Fruit fly (Drosophila melanogaster) Kc167 (cell line): ENCODE results near the gene Eip74EF.

Experiments
- Myc ChIP-seq: fragments of >200 bp; optimal IDR thresholded peaks from 2 replicates; lab custom pipeline; 2017; ENCODE audit warnings: missing external identifiers
- Sin3A ChIP-seq: fragments of >200 bp; optimal IDR thresholded peaks from 2 replicates; lab custom pipeline; 2018; ENCODE audit warnings: missing external identifiers
- h ChIP-seq: fragments of >200 bp; optimal IDR thresholded peaks from 3 replicates; lab custom pipeline; 2018; ENCODE audit warnings: missing external identifiers
- insv ChIP-seq: fragments of >200 bp; optimal IDR thresholded peaks from 3 replicates; lab custom pipeline; 2018; ENCODE audit warnings: missing external identifiers
- psq ChIP-seq: fragments of >200 bp; optimal IDR thresholded peaks from 2 replicates; lab custom pipeline; 2017; ENCODE audit warnings: missing external identifiers
- ttk ChIP-seq: sonication (Bioruptor generic); optimal IDR thresholded peaks from 2 replicates; lab custom pipeline; 2017; ENCODE audit warnings: missing external identifiers

Eip74EF gene

DNA sequence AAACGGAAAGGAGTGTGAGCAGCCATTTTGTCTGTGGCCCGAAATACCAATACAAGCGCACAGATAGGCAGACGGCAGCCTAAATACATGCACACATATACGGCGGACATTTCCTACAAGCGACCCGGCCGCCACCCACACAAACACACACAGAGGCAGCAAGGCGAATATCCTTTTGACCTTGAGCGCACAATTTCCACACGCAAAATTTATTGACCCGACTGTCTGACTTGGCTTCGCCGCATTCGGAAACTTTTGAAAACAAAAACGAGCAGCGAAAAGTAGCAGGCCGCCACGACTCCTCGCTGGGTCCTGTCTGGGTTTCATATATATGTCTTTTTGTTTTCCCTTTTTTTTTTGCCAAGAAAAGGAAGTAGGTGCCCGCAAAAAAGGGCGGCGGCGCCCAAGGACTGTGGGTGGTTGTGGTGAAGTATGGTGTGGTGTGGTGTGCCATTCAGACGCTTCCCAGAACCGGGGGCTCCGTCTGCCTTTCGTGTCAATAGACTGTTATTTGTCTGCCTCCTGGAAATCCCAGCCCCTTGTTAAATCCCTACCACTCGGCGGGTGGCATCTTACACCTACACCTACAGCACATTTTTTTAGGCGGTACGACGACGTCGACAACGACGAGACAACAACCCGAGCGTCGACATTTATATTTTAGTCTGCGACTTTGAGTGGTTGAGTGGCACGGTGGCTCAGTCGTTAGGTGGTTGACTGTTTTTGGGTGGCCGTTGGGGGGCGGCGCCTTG lies 23.1 kb downstream of the Eip74EF start:
- no peak for TF ChIP-seq ttk (lab: Kevin White, UChicago)
- TF ChIP-seq insv (lab: Kevin White, UChicago): no peak

DNA sequence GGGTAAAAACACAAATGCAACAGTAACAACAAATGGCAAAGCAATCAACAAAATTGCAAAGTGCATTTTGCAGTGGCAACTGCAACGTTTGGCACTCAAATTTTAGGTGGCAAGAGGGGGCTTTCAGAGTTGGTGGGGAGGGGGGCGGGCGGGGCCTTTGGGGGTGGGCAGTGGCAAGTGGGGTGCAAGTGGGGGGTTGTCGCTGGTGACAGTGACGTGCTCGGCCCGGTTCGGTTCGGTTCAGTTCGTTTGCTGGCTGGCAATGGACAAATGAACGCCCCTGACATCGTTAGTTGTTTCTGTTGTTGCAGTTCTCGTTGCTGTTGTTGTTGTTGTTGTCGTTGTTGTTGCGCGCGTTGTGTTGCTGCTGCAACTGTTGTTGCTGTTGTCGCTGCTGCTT lies 26.0 kb downstream of the Eip74EF start:
- no peak for TF ChIP-seq ttk (lab: Kevin White, UChicago)
- no peak for TF ChIP-seq Sin3A
- TF ChIP-seq psq (lab: Kevin White, UChicago): no peak
- TF ChIP-seq h (lab: Kevin White, UChicago): no peak
- TF ChIP-seq insv (lab: Kevin White, UChicago): no peak

DNA sequence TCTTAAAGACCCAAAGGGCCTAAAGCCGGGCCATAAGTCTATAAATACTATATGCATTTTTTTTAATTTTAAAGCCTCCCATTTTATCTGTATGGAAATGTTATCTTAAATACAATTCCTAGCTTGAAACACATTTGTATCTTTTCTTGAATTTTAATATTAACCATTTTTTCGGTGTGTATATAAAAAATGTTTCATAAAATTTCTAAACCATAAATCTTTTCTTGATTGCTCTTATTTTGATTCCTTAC lies 28.0 kb downstream of the Eip74EF start:
- no peak for TF ChIP-seq Sin3A
- no peak for TF ChIP-seq Myc (lab: Kevin White, UChicago)
- no peak for TF ChIP-seq psq (lab: Kevin White, UChicago)
- no peak for TF ChIP-seq h (lab: Kevin White, UChicago)
- TF ChIP-seq ttk (lab: Kevin White, UChicago): no peak
- TF ChIP-seq insv (lab: Kevin White, UChicago): no peak

DNA sequence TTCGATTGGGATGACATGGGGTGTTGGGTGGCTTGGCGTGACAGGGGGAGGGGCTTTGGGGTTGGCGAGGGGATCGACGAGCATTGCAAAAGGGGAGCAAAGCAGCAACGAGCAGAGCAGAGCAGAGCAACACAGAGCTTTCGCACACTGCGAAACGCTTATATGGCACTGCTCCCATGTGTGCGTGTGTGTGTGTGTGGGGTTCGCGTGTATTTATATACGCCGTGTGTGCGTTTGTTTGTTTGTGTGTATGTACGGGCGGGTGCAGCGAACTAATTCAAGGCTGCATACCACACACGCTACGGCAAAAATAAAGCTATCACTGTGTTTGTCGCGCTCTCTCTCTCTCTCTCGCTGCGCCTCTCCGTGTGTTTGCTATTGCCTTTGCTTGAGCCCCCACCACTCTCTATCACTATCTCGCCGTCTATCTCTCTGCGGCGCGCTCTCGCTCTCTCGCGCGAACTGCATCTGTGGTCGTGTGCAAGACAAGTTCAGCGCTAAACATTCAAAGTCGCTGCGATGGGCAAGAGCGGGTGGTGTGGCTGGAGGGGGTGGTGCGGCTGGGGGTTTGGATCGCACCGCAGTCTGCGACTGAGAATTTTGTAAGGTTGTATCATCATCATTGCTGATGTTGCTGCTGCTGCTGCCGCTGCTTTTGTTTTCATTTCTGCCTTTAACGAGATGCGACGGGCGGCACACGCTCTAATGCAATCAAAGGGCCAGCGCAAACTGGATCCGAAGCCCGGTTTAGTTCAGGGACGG lies 28.5 kb downstream of the Eip74EF start:
- TF ChIP-seq insv (lab: Kevin White, UChicago) (peak; percentile 16), Myc (lab: Kevin White, UChicago) (no peak), h (lab: Kevin White, UChicago) (no peak)

DNA sequence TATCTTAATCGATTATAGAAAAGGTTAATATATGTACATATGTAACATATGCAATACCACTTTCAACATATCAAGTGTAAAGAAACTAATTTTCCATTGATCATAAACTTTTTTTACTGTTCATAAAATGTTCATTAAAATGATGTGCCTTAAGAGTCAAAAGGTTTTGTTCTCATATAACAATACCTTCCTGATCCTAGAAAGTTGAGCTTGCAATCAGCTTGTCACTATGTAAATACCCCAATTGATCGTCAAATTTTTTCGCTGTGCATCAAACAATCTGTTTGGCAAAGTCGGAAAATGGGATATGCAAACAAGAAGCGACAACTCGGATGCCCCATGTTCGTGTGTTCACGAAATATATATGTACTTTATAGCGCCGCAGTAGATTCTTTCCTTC lies 29.1 kb downstream of the Eip74EF start:
- TF ChIP-seq Myc (lab: Kevin White, UChicago): no peak
- no peak for TF ChIP-seq ttk (lab: Kevin White, UChicago)
- TF ChIP-seq Sin3A: no peak
- TF ChIP-seq psq (lab: Kevin White, UChicago): no peak
- TF ChIP-seq insv (lab: Kevin White, UChicago): no peak
- TF ChIP-seq h (lab: Kevin White, UChicago): no peak

DNA sequence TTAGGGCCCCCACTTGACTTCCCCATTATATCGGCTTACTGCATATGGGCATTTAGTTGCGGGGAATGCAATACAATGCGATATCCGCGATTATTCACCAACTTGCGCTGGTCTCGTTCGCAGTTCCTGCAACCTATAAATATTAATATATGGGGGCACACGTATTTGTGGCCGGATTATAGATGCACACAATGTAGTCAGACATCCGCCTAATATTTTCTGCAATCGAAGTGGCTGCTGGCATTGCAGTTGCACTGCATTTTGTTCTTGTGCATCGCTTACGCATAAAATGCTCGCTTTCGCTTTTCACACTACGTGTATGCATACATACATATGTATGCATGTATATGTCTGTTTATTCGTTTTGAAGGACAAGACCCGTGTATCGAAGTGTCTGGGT lies 30.4 kb downstream of the Eip74EF start:
- TF ChIP-seq Myc (lab: Kevin White, UChicago) (no peak), ttk (lab: Kevin White, UChicago) (no peak), Sin3A (no peak), psq (lab: Kevin White, UChicago) (no peak), h (lab: Kevin White, UChicago) (no peak), insv (lab: Kevin White, UChicago) (no peak)

DNA sequence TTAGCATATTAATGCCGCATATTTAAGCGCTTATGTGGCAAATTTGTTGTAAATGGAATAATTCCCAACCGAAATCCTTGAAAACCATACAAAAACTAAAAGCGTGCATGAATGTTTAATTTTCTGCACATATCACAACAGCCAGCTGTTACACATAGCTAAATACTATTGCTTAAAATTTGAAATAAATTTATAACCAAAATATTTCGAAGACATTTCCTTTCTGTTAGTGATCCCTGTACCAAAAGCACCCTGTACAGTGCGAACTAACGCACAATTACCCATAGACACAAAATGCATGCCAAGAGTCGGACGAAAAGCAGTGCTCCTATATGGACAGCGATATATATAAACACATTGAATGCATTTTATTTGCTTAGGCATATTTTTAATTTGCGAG lies 31.2 kb downstream of the Eip74EF start:
- no peak for TF ChIP-seq insv (lab: Kevin White, UChicago)
- TF ChIP-seq ttk (lab: Kevin White, UChicago): no peak
- no peak for TF ChIP-seq h (lab: Kevin White, UChicago)
- no peak for TF ChIP-seq Myc (lab: Kevin White, UChicago)
- TF ChIP-seq Sin3A: no peak

DNA sequence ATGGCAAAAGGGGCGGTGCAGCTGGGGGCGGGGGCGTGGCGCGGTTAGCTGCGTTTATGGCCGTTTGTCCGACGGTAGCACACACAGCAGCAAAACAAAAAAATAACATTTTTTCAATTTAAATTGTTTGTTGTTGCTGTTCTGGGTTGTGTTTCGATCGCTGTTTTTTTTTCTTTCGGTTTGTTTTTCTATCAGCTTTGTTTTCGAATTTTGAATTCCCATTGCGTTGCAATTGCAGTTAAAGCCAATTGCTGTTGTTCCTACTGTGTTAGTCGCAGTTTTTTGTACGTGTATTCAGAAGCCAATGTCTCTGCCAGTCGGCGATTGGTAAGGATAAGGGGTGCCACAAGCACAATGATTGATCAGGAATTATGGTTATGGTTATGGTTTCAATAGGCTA lies 31.8 kb downstream of the Eip74EF start:
- TF ChIP-seq insv (lab: Kevin White, UChicago) (no peak), Myc (lab: Kevin White, UChicago) (no peak), ttk (lab: Kevin White, UChicago) (no peak)

DNA sequence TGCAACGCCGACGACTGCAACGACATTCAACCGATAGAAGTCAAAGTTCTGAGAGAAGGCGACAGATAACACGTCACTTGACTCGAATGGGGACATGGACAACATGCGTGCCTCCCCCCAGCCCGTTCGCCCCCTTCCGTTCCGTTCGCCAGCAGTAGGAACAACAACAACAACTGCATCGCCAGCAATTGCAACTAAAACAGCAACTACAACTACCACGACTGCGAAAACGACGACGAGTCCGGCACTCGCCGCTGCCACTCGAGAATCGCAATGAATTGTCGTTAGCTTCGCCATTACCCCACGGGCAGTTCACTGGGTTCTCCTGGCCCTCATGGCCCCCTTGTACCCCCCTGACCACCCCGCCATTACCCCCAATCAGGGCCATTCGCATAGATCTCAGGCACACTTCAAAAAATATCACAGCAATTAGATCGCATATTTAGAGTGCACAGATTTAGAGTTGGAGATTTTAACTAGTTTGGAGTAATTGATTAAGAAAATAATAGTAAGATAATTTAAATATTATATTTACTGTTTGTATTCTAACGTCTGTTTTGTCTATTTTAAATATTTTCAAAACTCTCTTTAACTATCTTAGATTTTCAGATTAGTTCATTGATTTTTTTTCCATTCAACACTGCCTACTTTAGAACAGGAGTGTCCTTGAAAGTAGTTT lies 32.6 kb downstream of the Eip74EF start:
- TF ChIP-seq Myc (lab: Kevin White, UChicago) (no peak), psq (lab: Kevin White, UChicago) (no peak), h (lab: Kevin White, UChicago) (no peak), Sin3A (no peak), insv (lab: Kevin White, UChicago) (no peak), ttk (lab: Kevin White, UChicago) (no peak)

DNA sequence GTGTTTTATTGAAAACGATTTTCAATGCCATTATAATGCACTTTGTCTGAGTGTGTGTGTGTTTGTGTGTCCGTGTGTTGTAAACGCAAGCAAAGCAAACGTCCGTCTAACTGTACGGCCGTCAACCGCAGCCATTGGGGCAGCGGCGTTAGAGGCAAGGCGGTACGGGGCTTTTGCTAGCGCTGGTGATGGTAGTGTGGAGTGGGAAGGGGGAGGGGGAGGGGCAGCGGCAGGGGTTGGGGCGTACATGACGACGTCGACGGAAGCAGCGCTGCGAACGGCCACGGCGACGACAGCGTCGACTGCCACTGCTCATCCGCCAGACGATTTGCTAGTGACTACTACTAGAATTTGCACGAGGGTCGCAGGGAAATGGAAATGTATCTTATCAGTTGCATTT lies 34.4 kb downstream of the Eip74EF start:
- TF ChIP-seq insv (lab: Kevin White, UChicago) (no peak), psq (lab: Kevin White, UChicago) (no peak), Myc (lab: Kevin White, UChicago) (no peak), h (lab: Kevin White, UChicago) (no peak), Sin3A (no peak), ttk (lab: Kevin White, UChicago) (no peak)

DNA sequence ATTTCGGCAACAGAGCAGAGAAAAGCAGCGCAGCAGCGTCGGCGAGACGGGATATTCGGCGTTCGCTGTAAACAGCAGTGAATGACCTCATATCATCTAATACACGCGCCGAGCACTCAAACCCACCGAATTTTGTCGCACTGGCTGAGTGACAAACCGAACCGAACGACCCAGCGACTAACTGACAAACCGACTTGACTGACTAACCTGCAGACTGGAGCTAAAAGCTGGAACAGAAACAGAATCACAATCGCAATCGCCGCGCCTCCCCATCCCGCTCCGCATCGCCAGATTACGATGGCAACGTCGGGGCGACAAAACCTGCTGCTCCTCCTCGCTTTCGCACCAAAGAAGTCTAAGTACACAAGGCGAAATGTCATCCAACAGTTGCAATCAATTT lies 39.5 kb downstream of the Eip74EF start:
- TF ChIP-seq insv (lab: Kevin White, UChicago) (no peak), Myc (lab: Kevin White, UChicago) (no peak), h (lab: Kevin White, UChicago) (no peak), Sin3A (no peak), ttk (lab: Kevin White, UChicago) (no peak), psq (lab: Kevin White, UChicago) (no peak)

DNA sequence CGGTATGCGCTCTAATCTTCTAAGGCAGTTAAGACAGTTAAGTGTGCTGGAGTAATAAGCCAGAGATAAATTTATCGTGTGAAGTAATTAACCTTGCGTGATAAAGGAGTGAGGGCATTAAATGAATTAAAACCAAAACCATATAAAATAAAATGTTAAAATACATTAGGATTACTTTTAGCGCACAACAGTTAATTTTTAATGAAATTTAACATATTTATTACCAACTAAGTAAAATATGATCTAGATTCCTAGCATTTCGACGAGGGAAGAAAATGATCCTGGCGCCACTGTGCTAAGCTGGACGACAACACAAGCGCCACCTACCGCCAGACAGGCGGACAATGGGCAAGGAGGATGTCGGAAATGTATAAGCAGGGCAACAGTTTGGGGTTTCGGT lies 40.0 kb downstream of the Eip74EF start:
- TF ChIP-seq psq (lab: Kevin White, UChicago) (no peak), Myc (lab: Kevin White, UChicago) (no peak), Sin3A (no peak), ttk (lab: Kevin White, UChicago) (no peak), h (lab: Kevin White, UChicago) (no peak), insv (lab: Kevin White, UChicago) (no peak)
